Worm (Caenorhabditis elegans) whole organism, L2 larva: ENCODE data around the gene sdz-10.

Experiments used
- aly-2 ChIP-seq: fragments of 150-350 bp; optimal IDR thresholded peaks from 2 replicates; lab custom pipeline; 2014; ENCODE audit warnings: missing biosample characterization, missing genetic modification characterization
- elt-1 ChIP-seq: fragments of 150-350 bp; optimal IDR thresholded peaks from 2 replicates; lab custom pipeline; 2014; ENCODE audit warnings: missing biosample characterization, missing genetic modification characterization
- elt-3 ChIP-seq: sonication (generic microtip); optimal IDR thresholded peaks from 2 replicates; lab custom pipeline; 2017; ENCODE audit warnings: missing biosample characterization, missing genetic modification characterization
- fos-1 ChIP-seq: fragments of 150-350 bp; optimal IDR thresholded peaks from 2 replicates; lab custom pipeline; 2014; ENCODE audit warnings: missing biosample characterization, missing genetic modification characterization
- mab-5 ChIP-seq: fragments of 150-350 bp; optimal IDR thresholded peaks from 2 replicates; lab custom pipeline; 2014; ENCODE audit warnings: missing biosample characterization, missing genetic modification characterization
- nhr-12 ChIP-seq: fragments of 150-350 bp; optimal IDR thresholded peaks from 2 replicates; lab custom pipeline; 2014; ENCODE audit warnings: missing biosample characterization, missing genetic modification characterization
- nhr-237 ChIP-seq: fragments of 150-350 bp; optimal IDR thresholded peaks from 2 replicates; lab custom pipeline; 2014; ENCODE audit warnings: missing biosample characterization, missing genetic modification characterization
- skn-1 ChIP-seq: sonication (generic microtip); optimal IDR thresholded peaks from 2 replicates; lab custom pipeline; 2017; ENCODE audit warnings: missing biosample characterization, missing genetic modification characterization
- unc-39 ChIP-seq: fragments of 150-350 bp; optimal IDR thresholded peaks from 2 replicates; lab custom pipeline; 2014; ENCODE audit warnings: missing biosample characterization, missing genetic modification characterization

- TF ChIP-seq nhr-237 (tag; lab: Kevin White, UChicago), result no peak
- TF ChIP-seq unc-39 (tag; lab: Kevin White, UChicago), result no peak
- TF ChIP-seq elt-1 (tag; lab: Kevin White, UChicago), result no peak
- TF ChIP-seq nhr-12 (tag; lab: Kevin White, UChicago), result no peak
- TF ChIP-seq fos-1, result no peak
- no peak for TF ChIP-seq elt-3
- TF ChIP-seq aly-2, result no peak
- no peak for TF ChIP-seq mab-5
- TF ChIP-seq skn-1, result no peak
These were observed 32.9 kb upstream of the sdz-10 start for ce11 chrII:2804949-2805348.
